Worm (Caenorhabditis elegans): Measurements from ENCODE around the gene gpa-8.
A peak's percentile ranks its signal among the peaks of the same experiment; 100 is the strongest.

The gpa-8 gene

DNA sequence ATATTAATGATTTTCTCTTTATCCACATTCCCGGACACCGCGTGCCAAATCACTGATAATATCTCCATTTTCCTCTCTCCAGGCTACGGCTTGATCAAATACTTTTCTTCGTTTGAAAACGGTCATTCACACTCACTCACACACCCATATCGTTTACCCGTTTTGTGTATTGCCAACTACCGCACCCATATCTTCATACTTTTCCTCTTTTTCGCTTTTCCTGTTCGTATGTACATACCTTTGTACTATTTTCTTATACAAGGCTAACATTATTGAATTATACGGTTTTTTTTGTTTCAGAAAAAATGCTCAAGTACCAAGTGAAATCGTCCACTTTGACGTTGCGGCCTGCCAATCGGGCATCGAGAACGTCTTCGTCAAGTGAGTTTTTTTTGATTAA is 27.6 kb upstream of the gpa-8 start, which contains the start of gene W05B10.4:
Gene W05B10.4, plus strand, starts transcription at position 301 of the 400 bp plus-strand sequence.
- no peak for TF ChIP-seq ceh-32 (tag; optimal IDR thresholded peaks at IDR 0.05; ENCODE audit: poor library complexity)
- no peak for TF ChIP-seq ceh-44 (GFP tag; IDR thresholded peaks at IDR 0.05)
- no peak for TF ChIP-seq nhr-111 (GFP tag; optimal IDR thresholded peaks at IDR 0.05)
- TF ChIP-seq spr-1 (tag; optimal IDR thresholded peaks at IDR 0.05) = no peak
- TF ChIP-seq ztf-11 (tag; optimal IDR thresholded peaks at IDR 0.05) = no peak
- TF ChIP-seq nhr-25 (tag; optimal IDR thresholded peaks at IDR 0.05; ENCODE audit: borderline replicate concordance, insufficient read depth) = no peak
- no peak for TF ChIP-seq mep-1 (tag; optimal IDR thresholded peaks at IDR 0.05)
- no peak for TF ChIP-seq cey-2 (tag; optimal IDR thresholded peaks at IDR 0.05; ENCODE audit: borderline replicate concordance, insufficient read depth)
- TF ChIP-seq madf-9 (GFP tag; conservative IDR thresholded peaks at IDR 0.05) = no peak
- no peak for TF ChIP-seq zag-1 (tag; optimal IDR thresholded peaks at IDR 0.05)
- TF ChIP-seq fos-1 (tag; optimal IDR thresholded peaks at IDR 0.05) = no peak
- no peak for TF ChIP-seq set-16 (GFP tag; IDR thresholded peaks at IDR 0.05)
- no peak for TF ChIP-seq unc-130 (GFP tag; optimal IDR thresholded peaks at IDR 0.05)
- no peak for TF ChIP-seq lsy-2 (tag; optimal IDR thresholded peaks at IDR 0.05)
- TF ChIP-seq mdl-1 (tag; optimal IDR thresholded peaks at IDR 0.05) = no peak
- no peak for TF ChIP-seq aly-2 (tag; optimal IDR thresholded peaks at IDR 0.05)

DNA sequence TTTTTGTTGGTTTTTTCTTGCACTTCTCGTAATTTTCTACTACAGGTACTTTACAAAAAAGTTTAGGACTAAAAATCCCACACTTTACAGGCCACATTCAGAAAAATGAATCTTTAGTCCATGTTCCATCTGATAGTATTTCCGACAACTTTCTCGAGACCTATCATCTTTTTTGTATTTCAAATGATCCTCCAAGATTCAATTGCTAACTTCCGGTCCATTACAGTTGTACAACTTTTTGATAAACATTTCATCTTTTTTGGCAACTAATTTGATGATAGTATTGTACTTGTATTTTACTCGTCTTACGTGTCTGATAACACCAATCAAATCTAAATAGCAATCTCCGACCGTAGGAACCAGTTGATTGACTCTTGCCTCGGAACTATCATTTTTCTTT is 27.1 kb upstream of the gpa-8 start:
- no peak for TF ChIP-seq ceh-28 (tag; optimal IDR thresholded peaks at IDR 0.05)
- TF ChIP-seq R02D3.7 (tag; optimal IDR thresholded peaks at IDR 0.05) = no peak
- no peak for TF ChIP-seq daf-12 (tag; optimal IDR thresholded peaks at IDR 0.05)
- no peak for TF ChIP-seq mxl-2 (GFP tag; conservative IDR thresholded peaks at IDR 0.05)
- peak in 1 of 2 experiments; percentile 28 for TF ChIP-seq unc-62 (GFP tag; optimal IDR thresholded peaks at IDR 0.05 in 1 of 2)
- no peak for TF ChIP-seq unc-62 (tag; optimal IDR thresholded peaks at IDR 0.05)
- no peak for TF ChIP-seq tag-97 (GFP tag; IDR thresholded peaks at IDR 0.05)
- no peak for TF ChIP-seq daf-16 (GFP tag; optimal IDR thresholded peaks at IDR 0.05)
- TF ChIP-seq daf-16 (tag; optimal IDR thresholded peaks at IDR 0.05) = no peak

DNA sequence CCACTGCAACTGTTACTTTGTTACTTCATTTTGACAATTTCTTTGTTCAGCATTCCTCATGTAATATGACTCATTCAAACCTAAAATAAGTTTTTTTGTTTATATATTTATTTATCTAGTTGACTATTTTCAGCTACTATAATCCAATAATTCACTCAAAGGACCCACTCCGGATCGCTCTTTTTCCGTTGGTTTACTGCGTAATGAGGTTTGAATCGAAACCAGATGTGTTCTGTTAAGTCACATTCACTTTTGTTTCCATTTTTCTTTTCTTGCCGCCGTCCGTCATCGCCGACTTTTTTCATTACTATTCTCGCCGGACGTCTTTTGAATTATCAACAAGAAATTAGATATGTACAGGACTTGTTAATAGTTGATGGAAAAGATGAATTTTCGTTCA is 23.1 kb upstream of the gpa-8 start:
- no peak for TF ChIP-seq nhr-48 (tag; optimal IDR thresholded peaks at IDR 0.05)
- no peak for TF ChIP-seq tra-1 (GFP tag; IDR thresholded peaks at IDR 0.05)
- TF ChIP-seq ama-1 (optimal IDR thresholded peaks at IDR 0.05) = no peak
- no peak for TF ChIP-seq T26A8.4 (GFP tag; IDR thresholded peaks at IDR 0.05)
- no peak for TF ChIP-seq lin-1 (GFP tag; IDR thresholded peaks at IDR 0.05)
- no peak for TF ChIP-seq daf-19 (GFP tag; conservative IDR thresholded peaks at IDR 0.05)
- no peak for TF ChIP-seq D1046.2 (GFP tag; IDR thresholded peaks at IDR 0.05)
- TF ChIP-seq nhr-28 (tag; optimal IDR thresholded peaks at IDR 0.05) = no peak
- TF ChIP-seq hlh-30 (tag; optimal IDR thresholded peaks at IDR 0.05; ENCODE audit: insufficient read depth) = no peak
- TF ChIP-seq duxl-1 (tag; optimal IDR thresholded peaks at IDR 0.05; ENCODE audit: poor library complexity) = no peak
- no peak for TF ChIP-seq madf-5 (GFP tag; IDR thresholded peaks at IDR 0.05)

DNA sequence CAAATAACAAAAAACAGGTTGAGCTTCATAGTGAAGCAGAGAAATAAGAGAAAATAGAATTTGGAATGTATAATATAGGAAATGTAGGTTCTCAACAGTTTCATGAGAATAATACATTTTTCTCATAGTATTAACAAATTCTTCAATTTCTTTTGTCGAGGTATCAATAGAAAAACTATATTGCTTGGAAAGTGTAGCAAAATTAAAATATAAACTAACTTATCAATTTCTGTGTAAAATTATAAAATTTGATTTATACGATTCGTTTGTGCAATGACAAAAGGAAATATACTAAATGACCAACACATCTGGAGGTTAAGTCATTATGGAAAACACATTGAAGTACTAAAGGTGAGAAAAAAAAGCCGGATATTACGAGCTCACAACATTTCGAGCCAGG is 21.3 kb upstream of the gpa-8 start, which contains the start of gene W05B10.3:
Gene W05B10.3, minus strand, starts transcription at position 101 of the 400 bp plus-strand sequence.
- TF ChIP-seq unc-62 (GFP tag; optimal IDR thresholded peaks at IDR 0.05 in 1 of 2) (peak in 1 of 2 experiments; percentile 79), unc-62 (tag; optimal IDR thresholded peaks at IDR 0.05) (no peak), Y75B8A.6 (GFP tag; IDR thresholded peaks at IDR 0.05) (no peak), ctbp-1 (GFP tag; IDR thresholded peaks at IDR 0.05) (no peak), ceh-32 (tag; optimal IDR thresholded peaks at IDR 0.05; ENCODE audit: poor library complexity) (no peak), ceh-62 (tag; optimal IDR thresholded peaks at IDR 0.05) (no peak), lin-15B (tag; optimal IDR thresholded peaks at IDR 0.05) (no peak), lin-39 (tag; optimal IDR thresholded peaks at IDR 0.05) (no peak), spr-1 (tag; optimal IDR thresholded peaks at IDR 0.05) (no peak)
